Worm (Caenorhabditis elegans) whole organism, L1 larva: ENCODE data around the gene F13D12.5.

ENCODE experiments used
- Y116A8C.19 ChIP-seq: sonication (generic microtip); optimal IDR thresholded peaks from 2 replicates; lab custom pipeline; 2016; ENCODE audit warnings: missing compliant biosample characterization, missing genetic modification characterization, borderline replicate concordance
- aha-1 ChIP-seq: fragments of 150-350 bp; optimal IDR thresholded peaks from 2 replicates; lab custom pipeline; 2014; ENCODE audit warnings: missing biosample characterization, missing genetic modification characterization
- aly-2 ChIP-seq: fragments of 150-350 bp; optimal IDR thresholded peaks from 2 replicates; lab custom pipeline; 2014; ENCODE audit warnings: missing biosample characterization, missing genetic modification characterization
- ceh-8 ChIP-seq: fragments of 200-800 bp; sonication (Bioruptor generic); optimal IDR thresholded peaks from 2 replicates; lab custom pipeline; 2018; ENCODE audit warnings: mild to moderate bottlenecking, missing genetic modification characterization, moderate library complexity, missing compliant biosample characterization
- ceh-82 ChIP-seq, 3 experiments: fragments of 150-350 bp in 1 of 3; sonication (generic microtip) in 2 of 3; optimal IDR thresholded peaks; 2 replicates each; lab custom pipeline; 2014 to 2017; ENCODE audit warnings: missing biosample characterization in 3 of 3, missing genetic modification characterization in 3 of 3
- ceh-90 ChIP-seq: sonication (generic microtip); optimal IDR thresholded peaks from 2 replicates; lab custom pipeline; 2016; ENCODE audit warnings: missing genetic modification characterization, missing compliant biosample characterization
- dpl-1 ChIP-seq, 3 experiments: fragments of 150-350 bp in 2 of 3; sonication (generic microtip) in 1 of 3; optimal IDR thresholded peaks; 2 replicates each; lab custom pipeline; 2014 to 2017; ENCODE audit warnings: missing biosample characterization in 3 of 3, missing genetic modification characterization in 3 of 3, missing genetic modification reagents in 3 of 3
- efl-1 ChIP-seq, 4 experiments: fragments of 150-350 bp; optimal IDR thresholded peaks in 3 of 4; peaks in 1 of 4; 1 replicate in 1 of 4; 2 replicates in 3 of 4; lab custom pipeline; 2014; ENCODE audit warnings: missing biosample characterization in 2 of 4, missing genetic modification characterization in 2 of 4, missing genetic modification reagents in 2 of 4
- efl-3 ChIP-seq: fragments of 200-800 bp; sonication (Bioruptor generic); optimal IDR thresholded peaks from 2 replicates; lab custom pipeline; 2018; ENCODE audit warnings: mild to moderate bottlenecking, missing genetic modification characterization, missing compliant biosample characterization
- elt-2 ChIP-seq: sonication (generic microtip); optimal IDR thresholded peaks from 2 replicates; lab custom pipeline; 2016; ENCODE audit warnings: missing genetic modification characterization, mild to moderate bottlenecking, inconsistent platforms, missing compliant biosample characterization, missing genetic modification reagents
- elt-3 ChIP-seq, 6 experiments: fragments of 150-350 bp in 1 of 6; sonication (generic microtip); optimal IDR thresholded peaks; 2 replicates each; lab custom pipeline; 2017 to 2018; ENCODE audit warnings: missing biosample characterization in 6 of 6, missing genetic modification characterization in 6 of 6, inconsistent platforms in 1 of 6
- fkh-10 ChIP-seq: sonication (generic microtip); optimal IDR thresholded peaks from 2 replicates; lab custom pipeline; 2017; ENCODE audit warnings: missing biosample characterization, missing genetic modification reagents, missing genetic modification characterization
- hpl-2 ChIP-seq: fragments of 150-350 bp; optimal IDR thresholded peaks from 2 replicates; lab custom pipeline; 2014; ENCODE audit warnings: missing biosample characterization, missing genetic modification reagents, missing genetic modification characterization
- irx-1 ChIP-seq: sonication (generic microtip); optimal IDR thresholded peaks from 2 replicates; lab custom pipeline; 2016; ENCODE audit warnings: missing genetic modification characterization, missing compliant biosample characterization
- lin-14 ChIP-seq: fragments of 200-800 bp; sonication (Bioruptor generic); optimal IDR thresholded peaks from 2 replicates; lab custom pipeline; 2018; ENCODE audit warnings: mild to moderate bottlenecking, missing genetic modification characterization, moderate library complexity, missing compliant biosample characterization
- lin-15B ChIP-seq: fragments of 150-350 bp; sonication (generic microtip); optimal IDR thresholded peaks from 3 replicates; lab custom pipeline; 2014; ENCODE audit warnings: missing biosample characterization, missing genetic modification characterization
- lin-35 ChIP-seq, 2 experiments: fragments of 150-350 bp; optimal IDR thresholded peaks; 2 replicates each; lab custom pipeline; 2014; ENCODE audit warnings: missing biosample characterization in 2 of 2, missing genetic modification characterization in 2 of 2, missing genetic modification reagents in 2 of 2
- lir-3 ChIP-seq: sonication (generic microtip); optimal IDR thresholded peaks from 2 replicates; lab custom pipeline; 2016; ENCODE audit warnings: mild to moderate bottlenecking, missing genetic modification characterization, moderate library complexity, missing compliant biosample characterization; ENCODE audit not compliant: poor library complexity
- mab-9 ChIP-seq: fragments of 200-800 bp; sonication (Bioruptor generic); IDR thresholded peaks from 2 replicates; pipeline ENCODE4 v1.3.6; 2022; ENCODE audit warnings: missing genetic modification reagents, missing genetic modification characterization, missing compliant biosample characterization
- mdl-1 ChIP-seq, 2 experiments: fragments of 150-350 bp; optimal IDR thresholded peaks; 2 replicates each; lab custom pipeline; 2014 to 2017; ENCODE audit warnings: missing biosample characterization in 2 of 2, missing genetic modification characterization in 2 of 2, inconsistent platforms in 1 of 2
- nhr-12 ChIP-seq: sonication (generic microtip); optimal IDR thresholded peaks from 2 replicates; lab custom pipeline; 2017; ENCODE audit warnings: missing biosample characterization, missing genetic modification characterization
- nhr-19 ChIP-seq: fragments of 200-800 bp; sonication (Bioruptor generic); conservative IDR thresholded peaks from 2 replicates; pipeline ENCODE4 v1.3.6; 2022; ENCODE audit warnings: missing genetic modification characterization, missing compliant biosample characterization
- nhr-28 ChIP-seq: fragments of 150-350 bp; optimal IDR thresholded peaks from 2 replicates; lab custom pipeline; 2014; ENCODE audit warnings: missing biosample characterization, missing genetic modification characterization
- nhr-71 ChIP-seq: sonication (generic microtip); optimal IDR thresholded peaks from 2 replicates; lab custom pipeline; 2016; ENCODE audit warnings: mild to moderate bottlenecking, missing genetic modification characterization, moderate library complexity, missing compliant biosample characterization
- nhr-77 ChIP-seq: fragments of 150-350 bp; optimal IDR thresholded peaks from 2 replicates; lab custom pipeline; 2014; ENCODE audit warnings: missing biosample characterization, missing genetic modification characterization
- nhr-85 ChIP-seq: sonication (generic microtip); peaks from one replicate; lab custom pipeline; 2016; ENCODE audit warnings: missing genetic modification characterization, inconsistent platforms, missing compliant biosample characterization
- pag-3 ChIP-seq: sonication (generic microtip); optimal IDR thresholded peaks from 2 replicates; lab custom pipeline; 2017; ENCODE audit warnings: missing genetic modification characterization, mild to moderate bottlenecking, missing compliant biosample characterization, antibody characterized with exemption, borderline replicate concordance; ENCODE audit not compliant: insufficient read depth
- snpc-4 ChIP-seq: fragments of 150-350 bp; optimal IDR thresholded peaks from 2 replicates; lab custom pipeline; 2014; ENCODE audit warnings: missing biosample characterization, missing genetic modification characterization
- sox-4 ChIP-seq: sonication (generic microtip); optimal IDR thresholded peaks from 2 replicates; lab custom pipeline; 2016; ENCODE audit warnings: missing genetic modification characterization, missing compliant biosample characterization
- sptf-1 ChIP-seq: fragments of 150-350 bp; optimal IDR thresholded peaks from 2 replicates; lab custom pipeline; 2014; ENCODE audit warnings: missing biosample characterization, missing genetic modification characterization
- sup-37 ChIP-seq: fragments of 200-800 bp; sonication (Bioruptor generic); optimal IDR thresholded peaks from 2 replicates; lab custom pipeline; 2018; ENCODE audit warnings: mild to moderate bottlenecking, missing genetic modification characterization, missing compliant biosample characterization
- tlp-1 ChIP-seq: fragments of 150-350 bp; optimal IDR thresholded peaks from 2 replicates; lab custom pipeline; 2014; ENCODE audit warnings: missing biosample characterization, missing genetic modification characterization
- unc-30 ChIP-seq: sonication (generic microtip); optimal IDR thresholded peaks from 2 replicates; lab custom pipeline; 2017; ENCODE audit warnings: missing biosample characterization, missing genetic modification characterization
- unc-62 ChIP-seq: fragments of 150-350 bp; optimal IDR thresholded peaks from 2 replicates; lab custom pipeline; 2014; ENCODE audit warnings: missing biosample characterization, missing genetic modification reagents, missing genetic modification characterization
- vab-15 ChIP-seq: sonication (generic microtip); optimal IDR thresholded peaks from 2 replicates; lab custom pipeline; 2017; ENCODE audit warnings: missing genotype, mild to moderate bottlenecking, missing genetic modification characterization, missing compliant biosample characterization
- xbp-1 ChIP-seq: sonication (generic microtip); optimal IDR thresholded peaks from 2 replicates; lab custom pipeline; 2016; ENCODE audit warnings: missing genetic modification characterization, missing compliant biosample characterization
- zag-1 ChIP-seq: fragments of 150-350 bp; optimal IDR thresholded peaks from 2 replicates; lab custom pipeline; 2014; ENCODE audit warnings: missing biosample characterization, missing genetic modification characterization
- ztf-4 ChIP-seq: fragments of 150-350 bp; optimal IDR thresholded peaks from 2 replicates; lab custom pipeline; 2014; ENCODE audit warnings: missing biosample characterization, missing genetic modification characterization

F13D12.5 gene

ce11 chrII:11726470-11727106 lies at the start of gene F13D12.5:
TSS of gene F13D12.5 (plus strand) at chrII:11726814.
- no peak for TF ChIP-seq ceh-8
- peak; percentile 30 for TF ChIP-seq nhr-71 (tag; lab: Kevin White, UChicago)

DNA sequence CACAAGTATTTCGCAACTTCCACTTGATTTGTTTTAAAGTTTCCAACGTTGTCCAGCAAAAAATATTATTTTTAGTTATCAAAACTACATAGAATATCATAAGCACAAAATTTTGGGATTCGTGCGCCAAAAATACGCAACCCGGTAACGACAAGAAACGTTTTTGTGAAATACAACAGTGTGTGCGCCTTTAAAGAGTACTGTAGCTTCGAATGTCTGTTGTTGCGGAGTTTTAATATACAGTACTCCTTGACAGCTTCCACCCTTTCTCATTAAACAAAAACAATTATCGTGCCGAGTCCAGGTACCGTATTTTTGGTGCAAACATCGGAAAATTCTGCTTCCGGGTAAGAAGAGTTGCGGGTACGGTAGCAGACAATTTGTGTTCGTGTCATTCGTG lies 46.4 kb upstream of the F13D12.5 start:
- TF ChIP-seq nhr-12 (tag; lab: Kevin White, UChicago), result no peak
- TF ChIP-seq aha-1, result no peak
- TF ChIP-seq unc-62, result no peak
- no peak for TF ChIP-seq lir-3 (tag; lab: Kevin White, UChicago)
- TF ChIP-seq zag-1 (tag; lab: Kevin White, UChicago), result no peak
- TF ChIP-seq nhr-19, result no peak
- no peak for TF ChIP-seq lin-15B (tag; lab: Kevin White, UChicago)
- TF ChIP-seq pag-3 (tag; lab: Kevin White, UChicago), result no peak
- no peak for TF ChIP-seq elt-3 (tag; optimal IDR thresholded peaks at IDR 0.05; lab: Kevin White, UChicago)
- no peak for TF ChIP-seq lin-35 (GFP tag; optimal IDR thresholded peaks at IDR 0.05; lab: Kevin White, UChicago)
- TF ChIP-seq nhr-77 (tag; lab: Kevin White, UChicago), result no peak
- no peak for TF ChIP-seq mab-9 (GFP tag; lab: Robert Waterston, UW)
- TF ChIP-seq dpl-1 (GFP tag; optimal IDR thresholded peaks at IDR 0.05; lab: Kevin White, UChicago), result no peak
- no peak for TF ChIP-seq mdl-1 (tag; optimal IDR thresholded peaks at IDR 0.05; lab: Kevin White, UChicago)
- no peak for TF ChIP-seq tlp-1 (tag; lab: Kevin White, UChicago)
- no peak for TF ChIP-seq efl-3 (GFP tag; lab: Kevin White, UChicago)
- TF ChIP-seq elt-2 (tag; lab: Kevin White, UChicago), result no peak
- TF ChIP-seq, all 84 proteins: peak for 0

DNA sequence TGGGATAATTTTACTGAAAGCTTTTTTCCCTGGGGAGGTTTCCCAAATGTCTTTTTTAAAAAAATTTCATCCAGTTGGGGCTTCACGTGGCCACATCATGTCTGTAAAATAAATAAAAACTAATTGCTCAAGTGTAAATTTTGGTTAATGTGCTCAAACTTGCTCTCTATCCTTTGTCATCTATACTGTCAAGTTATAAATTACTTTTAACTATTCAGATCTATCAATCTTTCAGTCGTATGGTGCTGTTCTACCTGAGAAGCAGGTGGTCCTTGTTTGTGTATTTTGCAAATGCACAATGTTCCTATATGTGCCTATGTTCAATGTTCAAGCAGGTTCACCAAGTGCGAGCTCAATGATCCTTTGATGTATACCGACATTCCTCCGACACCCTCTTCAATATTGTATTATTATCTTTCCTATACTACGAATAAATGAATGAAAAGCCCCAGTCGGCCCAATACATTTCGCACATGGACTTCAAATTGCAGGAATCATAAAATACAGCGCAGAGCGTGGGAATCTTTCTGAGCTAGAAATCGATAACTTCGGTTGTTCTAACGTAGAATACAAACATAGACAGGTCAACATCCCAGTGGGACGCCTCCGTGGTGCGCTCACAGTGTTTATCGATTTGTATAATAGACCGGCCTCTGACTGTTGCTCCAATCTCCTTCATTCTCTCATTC lies 45.3 kb upstream of the F13D12.5 start, which contains the start of the genes sfxn-1.4 and C47D12.4:
TSS of gene sfxn-1.4 (minus strand) at position 101 of the 689 bp plus-strand sequence.
TSS of gene C47D12.4 (plus strand) at position 639 of the 689 bp plus-strand sequence.
- TF ChIP-seq mab-9 (GFP tag; lab: Robert Waterston, UW), result no peak
- no peak for TF ChIP-seq Y116A8C.19
- TF ChIP-seq lin-35 (GFP tag; optimal IDR thresholded peaks at IDR 0.05; lab: Kevin White, UChicago), result no peak
- TF ChIP-seq aly-2, result no peak
- no peak for TF ChIP-seq vab-15
- no peak for TF ChIP-seq irx-1 (tag; lab: Kevin White, UChicago)
- TF ChIP-seq lin-14, result no peak
- TF ChIP-seq, all 84 proteins: peak for 0

DNA sequence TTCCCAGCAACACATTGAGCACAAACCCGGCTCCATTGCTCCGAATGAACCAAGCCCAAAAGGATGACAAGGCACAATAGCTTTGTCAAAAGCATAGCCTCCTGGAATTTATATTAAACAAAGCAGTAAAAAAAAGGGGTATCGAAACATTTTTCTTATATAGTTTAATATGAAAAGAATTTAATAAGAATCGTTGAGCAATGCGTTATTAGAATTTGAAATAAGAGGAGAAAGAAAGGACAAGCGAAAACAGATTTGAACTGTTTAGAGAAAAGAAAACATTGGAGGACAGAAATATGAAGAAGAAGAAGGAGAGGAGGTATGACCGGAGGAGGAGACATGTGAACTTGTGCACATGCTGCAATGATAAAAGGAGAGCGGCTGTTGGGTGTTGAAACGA lies 41.4 kb upstream of the F13D12.5 start, which contains the start of gene C47D12.5:
TSS of gene C47D12.5 (minus strand) at position 101 of the 400 bp plus-strand sequence.
- TF ChIP-seq efl-1 (optimal IDR thresholded peaks at IDR 0.05; lab: Kevin White, UChicago) (no peak), efl-1 (GFP tag; optimal IDR thresholded peaks at IDR 0.05 in 1 of 2; lab: Kevin White, UChicago) (no peak), fkh-10 (GFP tag; lab: Kevin White, UChicago) (no peak), hpl-2 (GFP tag; lab: Kevin White, UChicago) (no peak), nhr-85 (tag; lab: Kevin White, UChicago) (no peak), elt-2 (tag; lab: Kevin White, UChicago) (no peak), ceh-90 (tag; lab: Kevin White, UChicago) (no peak), snpc-4 (tag; lab: Kevin White, UChicago) (no peak), sptf-1 (tag; lab: Kevin White, UChicago) (no peak), ceh-82 (tag; optimal IDR thresholded peaks at IDR 0.05; lab: Kevin White, UChicago) (no peak), xbp-1 (tag; lab: Kevin White, UChicago) (no peak), unc-30 (tag; lab: Kevin White, UChicago) (no peak), sup-37 (no peak), lin-15B (tag; lab: Kevin White, UChicago) (no peak), nhr-28 (tag; lab: Kevin White, UChicago) (no peak), irx-1 (tag; lab: Kevin White, UChicago) (no peak), sox-4 (no peak), ztf-4 (no peak), tlp-1 (tag; lab: Kevin White, UChicago) (no peak)
